Worm (Caenorhabditis elegans) whole organism, L4 larva: ENCODE measurements around the gene pxl-1.

Experiments
- R02D3.7 ChIP-seq: fragments of 150-350 bp; sonication (generic microtip); optimal IDR thresholded peaks from 3 replicates; lab custom pipeline; 2014; ENCODE audit warnings: missing biosample characterization, missing genetic modification characterization
- aha-1 ChIP-seq: fragments of 150-350 bp; peaks from one replicate; lab custom pipeline; 2014; ENCODE audit warnings: missing biosample characterization, missing genetic modification characterization
- ama-1 ChIP-seq: fragments of 150-350 bp; optimal IDR thresholded peaks from 2 replicates; lab custom pipeline; 2014; ENCODE audit warnings: inconsistent platforms, mixed read lengths
- ceh-28 ChIP-seq: fragments of 150-350 bp; optimal IDR thresholded peaks from 2 replicates; lab custom pipeline; 2014; ENCODE audit warnings: missing biosample characterization, missing genetic modification reagents, missing genetic modification characterization
- fkh-10 ChIP-seq: fragments of 150-350 bp; optimal IDR thresholded peaks from 2 replicates; lab custom pipeline; 2014; ENCODE audit warnings: missing biosample characterization, missing genetic modification reagents, missing genetic modification characterization
- lim-7 ChIP-seq: fragments of 200-800 bp; sonication (Bioruptor generic); IDR thresholded peaks from 2 replicates; pipeline ENCODE4 v1.3.6; 2022; ENCODE audit warnings: missing genetic modification characterization, missing compliant biosample characterization
- nhr-6 ChIP-seq: fragments of 150-350 bp; optimal IDR thresholded peaks from 2 replicates; lab custom pipeline; 2014; ENCODE audit warnings: missing biosample characterization, missing genetic modification characterization
- pqm-1 ChIP-seq: sonication (generic microtip); optimal IDR thresholded peaks from 2 replicates; lab custom pipeline; 2017; ENCODE audit warnings: missing biosample characterization, missing genetic modification characterization

DNA sequence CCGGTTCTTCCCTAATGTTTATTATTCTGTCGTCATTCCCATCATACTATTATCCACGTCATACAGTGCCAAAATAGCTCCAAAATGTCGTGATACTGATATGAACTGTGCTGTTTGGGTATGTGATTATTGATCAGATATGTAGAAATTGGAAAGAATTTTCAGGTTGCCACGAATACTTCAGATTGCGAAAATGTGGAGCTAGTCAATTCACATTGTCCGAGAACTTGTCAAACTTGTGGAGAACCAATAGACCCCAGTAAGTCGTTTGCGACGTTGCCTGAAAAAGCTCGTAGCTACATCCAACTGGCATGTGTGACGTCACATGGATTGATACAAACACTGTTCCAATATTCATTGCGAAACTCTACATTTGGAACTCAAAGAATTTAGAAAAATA is 11.4 kb downstream of the pxl-1 start:
- TF ChIP-seq pqm-1: no peak
- TF ChIP-seq ama-1: no peak
- no peak for TF ChIP-seq fkh-10 (GFP tag; lab: Kevin White, UChicago)
- TF ChIP-seq aha-1 (tag; lab: Kevin White, UChicago): peak; percentile 44
- TF ChIP-seq nhr-6: no peak
- no peak for TF ChIP-seq R02D3.7
- no peak for TF ChIP-seq lim-7 (GFP tag; lab: Robert Waterston, UW)
- TF ChIP-seq ceh-28 (tag; lab: Kevin White, UChicago): no peak
